Worm (Caenorhabditis elegans) whole organism, young adult: Measurements from ENCODE around the gene col-186.

ENCODE experiments used
- bed-2 ChIP-seq: fragments of 200-800 bp; sonication (Bioruptor generic); IDR thresholded peaks from 2 replicates; pipeline ENCODE4 v1.3.6; 2022; ENCODE audit warnings: missing genetic modification reagents, missing genetic modification characterization, missing compliant biosample characterization
- cebp-1 ChIP-seq, 2 experiments: fragments of 200-800 bp in 1 of 2; sonication (Bioruptor generic) in 1 of 2; sonication (generic microtip) in 1 of 2; IDR thresholded peaks in 1 of 2; optimal IDR thresholded peaks in 1 of 2; 2 replicates each; pipeline versions ENCODE4 v1.3.6 to Lab custom; 2017 to 2022; ENCODE audit warnings: missing compliant biosample characterization in 2 of 2, missing genetic modification characterization in 2 of 2, mild to moderate bottlenecking in 1 of 2, missing genetic modification reagents in 1 of 2, moderate library complexity in 1 of 2
- fkh-3 ChIP-seq: sonication (generic microtip); optimal IDR thresholded peaks from 2 replicates; lab custom pipeline; 2016; ENCODE audit warnings: mild to moderate bottlenecking, missing genetic modification characterization, missing compliant biosample characterization
- hmg-1.2 ChIP-seq: fragments of 200-800 bp; sonication (Bioruptor generic); IDR thresholded peaks from 2 replicates; pipeline ENCODE4 v1.3.6; 2022; ENCODE audit warnings: missing genetic modification reagents, missing genetic modification characterization, missing compliant biosample characterization
- hsf-1 ChIP-seq: fragments of 200-800 bp; sonication (Bioruptor generic); IDR thresholded peaks from 2 replicates; pipeline ENCODE4 v1.3.6; 2022; ENCODE audit warnings: missing genetic modification reagents, missing genetic modification characterization, missing compliant biosample characterization
- nfya-1 ChIP-seq: sonication (generic microtip); optimal IDR thresholded peaks from 2 replicates; lab custom pipeline; 2017; ENCODE audit warnings: antibody characterized with exemption, missing compliant biosample characterization, missing genetic modification characterization, borderline replicate concordance; ENCODE audit not compliant: insufficient read depth
- nhr-179 ChIP-seq: sonication (generic microtip); optimal IDR thresholded peaks from 2 replicates; lab custom pipeline; 2016; ENCODE audit warnings: mild to moderate bottlenecking, missing genetic modification characterization, missing compliant biosample characterization
- pha-4 ChIP-seq: fragments of 150-350 bp; sonication (generic microtip); optimal IDR thresholded peaks from 2 replicates; lab custom pipeline; 2014; ENCODE audit warnings: missing biosample characterization, missing genetic modification reagents, missing genetic modification characterization
- unc-62 ChIP-seq: fragments of 150-350 bp; optimal IDR thresholded peaks from 2 replicates; lab custom pipeline; 2014; ENCODE audit warnings: missing biosample characterization, missing genetic modification reagents, missing genetic modification characterization
- ztf-3 ChIP-seq: fragments of 200-800 bp; sonication (Bioruptor generic); optimal IDR thresholded peaks from 2 replicates; lab custom pipeline; 2018; ENCODE audit warnings: mild to moderate bottlenecking, missing genetic modification characterization, missing compliant biosample characterization

ce11 chrX:15919372-15919771, 31.9 kb upstream of the col-186 start, which contains the start of gene F31B9.7:
- TF ChIP-seq pha-4 (tag; lab: Kevin White, UChicago) (no peak), fkh-3 (tag; lab: Kevin White, UChicago) (no peak), nfya-1 (tag; lab: Kevin White, UChicago) (no peak), hsf-1 (GFP tag; lab: Robert Waterston, UW) (no peak), nhr-179 (tag; lab: Kevin White, UChicago) (no peak), unc-62 (no peak), ztf-3 (GFP tag; lab: Kevin White, UChicago) (no peak), cebp-1 (GFP tag; IDR thresholded peaks at IDR 0.05; lab: Robert Waterston, UW) (no peak), cebp-1 (tag; optimal IDR thresholded peaks at IDR 0.05; lab: Kevin White, UChicago) (no peak), bed-2 (GFP tag; lab: Robert Waterston, UW) (no peak), hmg-1.2 (GFP tag; lab: Robert Waterston, UW) (no peak)
